Worm (Caenorhabditis elegans): ENCODE measurements around the gene srx-76.

ce11 chrV:11891143-11891862, at the start of gene srx-76, which contains the start of gene sodh-2:
- TF ChIP-seq lin-15B (tag; optimal IDR thresholded peaks at IDR 0.05) (no peak), skn-1 (tag; optimal IDR thresholded peaks at IDR 0.05) (no peak), ztf-4 (tag; optimal IDR thresholded peaks at IDR 0.05) (no peak), nhr-12 (tag; optimal IDR thresholded peaks at IDR 0.05) (no peak), fkh-8 (tag; optimal IDR thresholded peaks at IDR 0.05) (no peak), ztf-11 (tag; optimal IDR thresholded peaks at IDR 0.05) (no peak), nhr-71 (tag; optimal IDR thresholded peaks at IDR 0.05) (no peak), snpc-4 (tag; optimal IDR thresholded peaks at IDR 0.05) (no peak), egl-27 (tag; optimal IDR thresholded peaks at IDR 0.05) (no peak), zag-1 (tag; optimal IDR thresholded peaks at IDR 0.05) (no peak), sox-4 (tag; optimal IDR thresholded peaks at IDR 0.05) (no peak), ceh-82 (tag; optimal IDR thresholded peaks at IDR 0.05) (no peak), ceh-63 (GFP tag; optimal IDR thresholded peaks at IDR 0.05) (no peak), unc-62 (GFP tag; optimal IDR thresholded peaks at IDR 0.05) (no peak)
